Worm (Caenorhabditis elegans) whole organism, young adult: ENCODE results near the gene aexr-3.

ENCODE experiments used
- D2030.7 ChIP-seq: fragments of 200-800 bp; sonication (Bioruptor generic); IDR thresholded peaks from 2 replicates; pipeline ENCODE4 v1.3.6; 2022; ENCODE audit warnings: missing genetic modification reagents, missing genetic modification characterization, missing compliant biosample characterization
- F10E7.11 ChIP-seq: sonication (generic microtip); optimal IDR thresholded peaks from 2 replicates; lab custom pipeline; 2017; ENCODE audit warnings: mild to moderate bottlenecking, missing genetic modification characterization, moderate library complexity, missing compliant biosample characterization
- F39B2.1 ChIP-seq: fragments of 200-800 bp; sonication (Bioruptor generic); IDR thresholded peaks from 2 replicates; pipeline ENCODE4 v1.3.6; 2022; ENCODE audit warnings: missing genetic modification reagents, missing genetic modification characterization, missing compliant biosample characterization
- F55B11.4 ChIP-seq: sonication (generic microtip); optimal IDR thresholded peaks from 2 replicates; lab custom pipeline; 2016; ENCODE audit warnings: missing compliant biosample characterization, missing genetic modification characterization, borderline replicate concordance; ENCODE audit not compliant: insufficient read depth
- F57C9.4 ChIP-seq: sonication (generic microtip); optimal IDR thresholded peaks from 2 replicates; lab custom pipeline; 2017; ENCODE audit warnings: mild to moderate bottlenecking, missing genetic modification characterization, missing compliant biosample characterization
- K12H6.12 ChIP-seq: fragments of 200-800 bp; sonication (Bioruptor generic); optimal IDR thresholded peaks from 2 replicates; lab custom pipeline; 2018; ENCODE audit warnings: mild to moderate bottlenecking, missing genetic modification characterization, missing compliant biosample characterization
- Y79H2A.3 ChIP-seq: fragments of 200-800 bp; sonication (Bioruptor generic); conservative IDR thresholded peaks from 2 replicates; pipeline ENCODE4 v1.3.6; 2022; ENCODE audit warnings: missing genetic modification reagents, missing genetic modification characterization, missing compliant biosample characterization
- akir-1 ChIP-seq: fragments of 200-800 bp; sonication (Bioruptor generic); optimal IDR thresholded peaks from 2 replicates; lab custom pipeline; 2018; ENCODE audit warnings: mild to moderate bottlenecking, missing genetic modification characterization, moderate library complexity, missing compliant biosample characterization
- aptf-2 ChIP-seq: fragments of 200-800 bp; sonication (Bioruptor generic); conservative IDR thresholded peaks from 2 replicates; pipeline ENCODE4 v1.3.6; 2022; ENCODE audit warnings: missing genetic modification reagents, missing genetic modification characterization, missing compliant biosample characterization
- atf-7 ChIP-seq: sonication (generic microtip); optimal IDR thresholded peaks from 2 replicates; lab custom pipeline; 2017; ENCODE audit warnings: mild to moderate bottlenecking, missing genetic modification characterization, missing compliant biosample characterization
- bed-1 ChIP-seq: fragments of 200-800 bp; sonication (Bioruptor generic); IDR thresholded peaks from 2 replicates; pipeline ENCODE4 v1.3.6; 2022; ENCODE audit warnings: missing genetic modification reagents, missing genetic modification characterization, missing compliant biosample characterization
- cebp-1 ChIP-seq, 2 experiments: fragments of 200-800 bp in 1 of 2; sonication (Bioruptor generic) in 1 of 2; sonication (generic microtip) in 1 of 2; IDR thresholded peaks in 1 of 2; optimal IDR thresholded peaks in 1 of 2; 2 replicates each; pipeline versions ENCODE4 v1.3.6 to Lab custom; 2017 to 2022; ENCODE audit warnings: missing compliant biosample characterization in 2 of 2, missing genetic modification characterization in 2 of 2, mild to moderate bottlenecking in 1 of 2, missing genetic modification reagents in 1 of 2, moderate library complexity in 1 of 2
- ceh-79 ChIP-seq: sonication (generic microtip); optimal IDR thresholded peaks from 2 replicates; lab custom pipeline; 2017; ENCODE audit warnings: mild to moderate bottlenecking, missing genetic modification characterization, missing compliant biosample characterization
- chd-7 ChIP-seq: sonication (generic microtip); optimal IDR thresholded peaks from 2 replicates; lab custom pipeline; 2016; ENCODE audit warnings: mild to moderate bottlenecking, missing genetic modification characterization, moderate library complexity, missing compliant biosample characterization
- dpff-1 ChIP-seq: sonication (generic microtip); optimal IDR thresholded peaks from 2 replicates; lab custom pipeline; 2017; ENCODE audit warnings: mild to moderate bottlenecking, missing genetic modification characterization, missing compliant biosample characterization
- dpl-1 ChIP-seq: fragments of 150-350 bp; optimal IDR thresholded peaks from 2 replicates; lab custom pipeline; 2014; ENCODE audit warnings: missing biosample characterization, missing genetic modification reagents, missing genetic modification characterization
- gei-17 ChIP-seq: fragments of 200-800 bp; sonication (Bioruptor generic); optimal IDR thresholded peaks from 2 replicates; lab custom pipeline; 2018; ENCODE audit warnings: mild to moderate bottlenecking, missing genetic modification characterization, missing compliant biosample characterization
- let-607 ChIP-seq, 2 experiments: fragments of 200-800 bp in 1 of 2; sonication (Bioruptor generic) in 1 of 2; sonication (generic microtip) in 1 of 2; optimal IDR thresholded peaks; 2 replicates each; lab custom pipeline; 2016 to 2018; ENCODE audit warnings: mild to moderate bottlenecking in 2 of 2, missing compliant biosample characterization in 2 of 2, missing genetic modification characterization in 2 of 2, moderate library complexity in 2 of 2, missing genotype in 1 of 2
- lin-54 ChIP-seq: fragments of 200-800 bp; sonication (Bioruptor generic); optimal IDR thresholded peaks from 2 replicates; lab custom pipeline; 2018; ENCODE audit warnings: mild to moderate bottlenecking, missing genetic modification characterization, missing compliant biosample characterization
- lsl-1 ChIP-seq: fragments of 200-800 bp; sonication (Bioruptor generic); optimal IDR thresholded peaks from 2 replicates; lab custom pipeline; 2018; ENCODE audit warnings: mild to moderate bottlenecking, missing genetic modification characterization, moderate library complexity, missing compliant biosample characterization
- madf-3 ChIP-seq: fragments of 200-800 bp; sonication (Bioruptor generic); IDR thresholded peaks from 2 replicates; pipeline ENCODE4 v1.3.6; 2022; ENCODE audit warnings: missing genetic modification reagents, missing genetic modification characterization, missing compliant biosample characterization
- nhr-80 ChIP-seq: sonication (generic microtip); optimal IDR thresholded peaks from 2 replicates; lab custom pipeline; 2016; ENCODE audit warnings: missing genetic modification characterization, missing compliant biosample characterization
- rcor-1 ChIP-seq: fragments of 200-800 bp; sonication (Bioruptor generic); IDR thresholded peaks from 2 replicates; pipeline ENCODE4 v1.3.6; 2022; ENCODE audit warnings: missing genetic modification reagents, missing genetic modification characterization, missing compliant biosample characterization
- sdz-38 ChIP-seq: sonication (generic microtip); optimal IDR thresholded peaks from 2 replicates; lab custom pipeline; 2016; ENCODE audit warnings: missing genotype, missing genetic modification characterization, missing compliant biosample characterization
- snpc-3.4 ChIP-seq: sonication (generic microtip); optimal IDR thresholded peaks from 2 replicates; lab custom pipeline; 2017; ENCODE audit warnings: missing genetic modification characterization, mild to moderate bottlenecking, missing compliant biosample characterization, antibody characterized with exemption, moderate library complexity, missing genotype, missing genetic modification reagents
- tbp1 ChIP-seq: fragments of 200-800 bp; sonication (Bioruptor generic); optimal IDR thresholded peaks from 2 replicates; lab custom pipeline; 2018; ENCODE audit warnings: mild to moderate bottlenecking, missing genetic modification characterization, missing compliant biosample characterization
- tbx-9 ChIP-seq: sonication (generic microtip); optimal IDR thresholded peaks from 2 replicates; lab custom pipeline; 2016; ENCODE audit warnings: borderline replicate concordance, missing genetic modification characterization, inconsistent platforms, missing compliant biosample characterization
- tlf-1 ChIP-seq: fragments of 200-800 bp; sonication (Bioruptor generic); optimal IDR thresholded peaks from 2 replicates; lab custom pipeline; 2018; ENCODE audit warnings: mild to moderate bottlenecking, missing genetic modification characterization, missing compliant biosample characterization
- zfh-2 ChIP-seq: fragments of 200-800 bp; sonication (Bioruptor generic); conservative IDR thresholded peaks from 2 replicates; pipeline ENCODE4 v1.3.6; 2022; ENCODE audit warnings: missing genetic modification reagents, missing genetic modification characterization, missing compliant biosample characterization
- ztf-22 ChIP-seq: fragments of 200-800 bp; sonication (Bioruptor generic); optimal IDR thresholded peaks from 2 replicates; lab custom pipeline; 2018; ENCODE audit warnings: mild to moderate bottlenecking, missing genetic modification characterization, moderate library complexity, missing compliant biosample characterization
- ztf-25 ChIP-seq: fragments of 200-800 bp; sonication (Bioruptor generic); IDR thresholded peaks from 2 replicates; pipeline ENCODE4 v1.3.6; 2022; ENCODE audit warnings: missing genetic modification reagents, missing genetic modification characterization, missing compliant biosample characterization
- ztf-3 ChIP-seq: fragments of 200-800 bp; sonication (Bioruptor generic); optimal IDR thresholded peaks from 2 replicates; lab custom pipeline; 2018; ENCODE audit warnings: mild to moderate bottlenecking, missing genetic modification characterization, missing compliant biosample characterization

aexr-3 gene

DNA sequence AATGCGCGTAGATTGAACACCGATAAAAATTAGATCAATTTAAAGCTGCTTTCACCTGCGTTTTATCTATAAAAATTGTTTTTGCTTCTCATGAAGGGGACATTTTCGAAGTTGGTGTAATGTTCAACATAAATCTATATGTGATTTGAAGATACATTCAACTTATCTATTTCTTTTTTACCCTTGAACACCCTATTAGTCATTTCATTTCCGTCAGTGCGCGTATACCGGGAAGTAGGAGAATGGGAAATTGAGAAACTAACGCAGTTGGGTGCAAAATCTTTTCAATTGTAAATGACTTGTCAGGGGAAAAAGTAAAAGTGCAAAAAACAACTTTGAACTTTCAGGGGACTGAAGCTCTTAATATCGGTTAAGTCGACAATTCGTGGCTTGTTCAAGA is 26.0 kb downstream of the aexr-3 start:
- TF ChIP-seq bed-1 (GFP tag; lab: Robert Waterston, UW) (no peak), Y79H2A.3 (GFP tag; lab: Robert Waterston, UW) (no peak), rcor-1 (GFP tag; lab: Robert Waterston, UW) (no peak), lin-54 (no peak), F39B2.1 (GFP tag; lab: Robert Waterston, UW) (no peak), aptf-2 (GFP tag; lab: Robert Waterston, UW) (no peak), ztf-3 (GFP tag; lab: Kevin White, UChicago) (no peak), K12H6.12 (no peak), cebp-1 (GFP tag; IDR thresholded peaks at IDR 0.05; lab: Robert Waterston, UW) (no peak), cebp-1 (tag; optimal IDR thresholded peaks at IDR 0.05; lab: Kevin White, UChicago) (no peak)

DNA sequence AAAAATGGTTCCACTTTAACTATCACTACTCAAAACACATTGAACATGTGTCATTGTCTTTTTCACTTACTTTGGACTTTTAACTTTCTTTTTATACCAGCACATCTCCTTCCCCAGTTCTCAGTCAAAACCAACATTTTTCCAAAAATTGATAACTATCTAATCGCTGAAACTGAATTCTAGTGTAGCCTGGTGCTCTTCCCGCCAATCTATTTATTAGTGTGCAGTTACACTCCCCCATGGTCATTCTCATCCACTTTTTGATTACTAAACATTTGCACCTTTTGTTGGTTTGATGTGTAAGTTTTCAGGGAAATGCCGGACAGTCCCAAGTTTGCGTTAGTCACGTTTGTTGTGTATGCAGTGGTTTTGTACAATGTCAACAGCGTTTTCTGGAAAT is 26.7 kb downstream of the aexr-3 start:
- TF ChIP-seq nhr-80 (tag; lab: Kevin White, UChicago) (peak; percentile 57), tlf-1 (GFP tag; lab: Kevin White, UChicago) (no peak), ceh-79 (tag; lab: Kevin White, UChicago) (no peak)

DNA sequence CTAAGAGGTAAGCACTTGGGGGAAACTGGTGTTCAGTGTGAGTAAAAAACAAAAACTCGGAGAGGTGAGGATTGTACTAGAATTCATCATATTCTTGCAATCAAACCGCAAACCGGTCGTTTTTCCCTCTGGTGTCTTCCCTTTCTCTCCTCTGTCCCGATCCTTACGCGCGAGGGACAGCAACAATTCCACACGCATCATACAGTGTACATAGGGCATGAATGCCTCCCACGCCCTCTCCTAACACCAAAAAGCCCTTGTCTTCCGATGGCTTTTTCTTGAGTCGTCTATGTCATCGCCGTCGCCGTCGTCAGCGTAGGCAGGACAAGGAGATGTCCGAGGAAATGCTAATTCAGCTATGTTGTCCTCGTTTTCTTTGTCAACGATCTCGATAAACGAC is 27.5 kb downstream of the aexr-3 start:
- no peak for TF ChIP-seq atf-7 (tag; lab: Kevin White, UChicago)

ce11 chrX:8932387-8932786 is 28.6 kb downstream of the aexr-3 start:
- TF ChIP-seq D2030.7 (GFP tag; lab: Robert Waterston, UW) (no peak), lsl-1 (GFP tag; lab: Kevin White, UChicago) (no peak), rcor-1 (GFP tag; lab: Robert Waterston, UW) (no peak), zfh-2 (no peak), gei-17 (GFP tag; lab: Kevin White, UChicago) (no peak), ztf-25 (GFP tag; lab: Robert Waterston, UW) (no peak), lin-54 (no peak), dpl-1 (GFP tag; lab: Kevin White, UChicago) (no peak), tbp1 (GFP tag; lab: Kevin White, UChicago) (peak; percentile 27), F55B11.4 (tag; lab: Kevin White, UChicago) (no peak), K12H6.12 (no peak), ztf-22 (GFP tag; lab: Kevin White, UChicago) (peak; percentile 27), nhr-80 (tag; lab: Kevin White, UChicago) (peak; percentile 79), let-607 (tag; optimal IDR thresholded peaks at IDR 0.05; lab: Kevin White, UChicago) (peak in 1 of 2 experiments; percentile 11)
- TF ChIP-seq, all 124 proteins: peak for 4

ce11 chrX:8931647-8932046 is 29.3 kb downstream of the aexr-3 start:
- TF ChIP-seq snpc-3.4 (tag; lab: Kevin White, UChicago) (no peak), chd-7 (tag; lab: Kevin White, UChicago) (no peak), sdz-38 (tag; lab: Kevin White, UChicago) (no peak), let-607 (tag; optimal IDR thresholded peaks at IDR 0.05; lab: Kevin White, UChicago) (no peak), tlf-1 (GFP tag; lab: Kevin White, UChicago) (no peak), tbx-9 (tag; lab: Kevin White, UChicago) (no peak), akir-1 (GFP tag; lab: Kevin White, UChicago) (no peak), dpff-1 (tag; lab: Kevin White, UChicago) (no peak), madf-3 (GFP tag; lab: Robert Waterston, UW) (no peak), F57C9.4 (tag; lab: Kevin White, UChicago) (no peak), F10E7.11 (tag; lab: Kevin White, UChicago) (no peak)
